Worm (Caenorhabditis elegans) whole organism, L1 larva: Measurements from ENCODE around the gene C05A2.4.

Source experiments
- C04F5.9 ChIP-seq: sonication (generic microtip); optimal IDR thresholded peaks from 2 replicates; lab custom pipeline; 2016; ENCODE audit warnings: missing genetic modification characterization, missing compliant biosample characterization
- C16A3.4 ChIP-seq: fragments of 150-350 bp; optimal IDR thresholded peaks from 2 replicates; lab custom pipeline; 2014; ENCODE audit warnings: missing biosample characterization, missing genetic modification characterization
- C34B4.2 ChIP-seq: sonication (generic microtip); optimal IDR thresholded peaks from 2 replicates; lab custom pipeline; 2017; ENCODE audit warnings: mild to moderate bottlenecking, missing genetic modification characterization, missing compliant biosample characterization
- Y116A8C.19 ChIP-seq: sonication (generic microtip); optimal IDR thresholded peaks from 2 replicates; lab custom pipeline; 2016; ENCODE audit warnings: missing compliant biosample characterization, missing genetic modification characterization, borderline replicate concordance
- aha-1 ChIP-seq: fragments of 150-350 bp; optimal IDR thresholded peaks from 2 replicates; lab custom pipeline; 2014; ENCODE audit warnings: missing biosample characterization, missing genetic modification characterization
- alr-1 ChIP-seq: fragments of 200-800 bp; sonication (Bioruptor generic); optimal IDR thresholded peaks from 2 replicates; lab custom pipeline; 2018; ENCODE audit warnings: borderline replicate concordance, mild to moderate bottlenecking, missing genetic modification characterization, missing compliant biosample characterization
- ama-1 ChIP-seq: fragments of 150-350 bp; optimal IDR thresholded peaks from 2 replicates; lab custom pipeline; 2014
- ceh-63 ChIP-seq: fragments of 200-800 bp; sonication (Bioruptor generic); optimal IDR thresholded peaks from 2 replicates; lab custom pipeline; 2018; ENCODE audit warnings: mild to moderate bottlenecking, missing genetic modification characterization, missing compliant biosample characterization
- ceh-8 ChIP-seq: fragments of 200-800 bp; sonication (Bioruptor generic); optimal IDR thresholded peaks from 2 replicates; lab custom pipeline; 2018; ENCODE audit warnings: mild to moderate bottlenecking, missing genetic modification characterization, moderate library complexity, missing compliant biosample characterization
- ceh-82 ChIP-seq, 3 experiments: fragments of 150-350 bp in 1 of 3; sonication (generic microtip) in 2 of 3; optimal IDR thresholded peaks; 2 replicates each; lab custom pipeline; 2014 to 2017; ENCODE audit warnings: missing biosample characterization in 3 of 3, missing genetic modification characterization in 3 of 3
- ceh-90 ChIP-seq: sonication (generic microtip); optimal IDR thresholded peaks from 2 replicates; lab custom pipeline; 2016; ENCODE audit warnings: missing genetic modification characterization, missing compliant biosample characterization
- dpl-1 ChIP-seq, 3 experiments: fragments of 150-350 bp in 2 of 3; sonication (generic microtip) in 1 of 3; optimal IDR thresholded peaks; 2 replicates each; lab custom pipeline; 2014 to 2017; ENCODE audit warnings: missing biosample characterization in 3 of 3, missing genetic modification characterization in 3 of 3, missing genetic modification reagents in 3 of 3
- efl-1 ChIP-seq, 4 experiments: fragments of 150-350 bp; optimal IDR thresholded peaks in 3 of 4; peaks in 1 of 4; 1 replicate in 1 of 4; 2 replicates in 3 of 4; lab custom pipeline; 2014; ENCODE audit warnings: missing biosample characterization in 2 of 4, missing genetic modification characterization in 2 of 4, missing genetic modification reagents in 2 of 4
- efl-3 ChIP-seq: fragments of 200-800 bp; sonication (Bioruptor generic); optimal IDR thresholded peaks from 2 replicates; lab custom pipeline; 2018; ENCODE audit warnings: mild to moderate bottlenecking, missing genetic modification characterization, missing compliant biosample characterization
- egl-13 ChIP-seq: sonication (generic microtip); optimal IDR thresholded peaks from 2 replicates; lab custom pipeline; 2016; ENCODE audit warnings: missing genotype, missing genetic modification reagents, missing genetic modification characterization, missing compliant biosample characterization
- elt-2 ChIP-seq: sonication (generic microtip); optimal IDR thresholded peaks from 2 replicates; lab custom pipeline; 2016; ENCODE audit warnings: missing genetic modification characterization, mild to moderate bottlenecking, inconsistent platforms, missing compliant biosample characterization, missing genetic modification reagents
- elt-3 ChIP-seq, 6 experiments: fragments of 150-350 bp in 1 of 6; sonication (generic microtip); optimal IDR thresholded peaks; 2 replicates each; lab custom pipeline; 2017 to 2018; ENCODE audit warnings: missing biosample characterization in 6 of 6, missing genetic modification characterization in 6 of 6, inconsistent platforms in 1 of 6
- ets-5 ChIP-seq: fragments of 200-800 bp; sonication (Bioruptor generic); IDR thresholded peaks from 2 replicates; pipeline ENCODE4 v1.3.6; 2022; ENCODE audit warnings: missing genetic modification characterization, missing compliant biosample characterization
- fkh-4 ChIP-seq: sonication (generic microtip); optimal IDR thresholded peaks from 2 replicates; lab custom pipeline; 2016; ENCODE audit warnings: missing compliant biosample characterization, missing genetic modification characterization, borderline replicate concordance
- fkh-8 ChIP-seq: sonication (generic microtip); optimal IDR thresholded peaks from 2 replicates; lab custom pipeline; 2016; ENCODE audit warnings: mild to moderate bottlenecking, missing genetic modification characterization, missing compliant biosample characterization
- fos-1 ChIP-seq: fragments of 150-350 bp; optimal IDR thresholded peaks from 2 replicates; lab custom pipeline; 2014; ENCODE audit warnings: missing biosample characterization, missing genetic modification characterization
- grh-1 ChIP-seq: fragments of 200-800 bp; sonication (Bioruptor generic); IDR thresholded peaks from 2 replicates; pipeline ENCODE4 v1.3.6; 2022; ENCODE audit warnings: missing genetic modification reagents, missing genetic modification characterization, missing compliant biosample characterization
- hlh-17 ChIP-seq: fragments of 200-800 bp; sonication (Bioruptor generic); optimal IDR thresholded peaks from 2 replicates; lab custom pipeline; 2018; ENCODE audit warnings: missing genetic modification characterization, mild to moderate bottlenecking, missing compliant biosample characterization, moderate library complexity, borderline replicate concordance
- hpl-2 ChIP-seq: fragments of 150-350 bp; optimal IDR thresholded peaks from 2 replicates; lab custom pipeline; 2014; ENCODE audit warnings: missing biosample characterization, missing genetic modification reagents, missing genetic modification characterization
- jun-1 ChIP-seq: fragments of 150-350 bp; optimal IDR thresholded peaks from 2 replicates; lab custom pipeline; 2014; ENCODE audit warnings: missing biosample characterization, missing genetic modification reagents, missing genetic modification characterization
- lin-15B ChIP-seq: fragments of 150-350 bp; sonication (generic microtip); optimal IDR thresholded peaks from 3 replicates; lab custom pipeline; 2014; ENCODE audit warnings: missing biosample characterization, missing genetic modification characterization
- lsy-2 ChIP-seq, 2 experiments: fragments of 150-350 bp; optimal IDR thresholded peaks; 2 replicates each; lab custom pipeline; 2014; ENCODE audit warnings: missing biosample characterization in 2 of 2, missing genetic modification characterization in 2 of 2
- mab-9 ChIP-seq: fragments of 200-800 bp; sonication (Bioruptor generic); IDR thresholded peaks from 2 replicates; pipeline ENCODE4 v1.3.6; 2022; ENCODE audit warnings: missing genetic modification reagents, missing genetic modification characterization, missing compliant biosample characterization
- nhr-11 ChIP-seq: fragments of 150-350 bp; optimal IDR thresholded peaks from 2 replicates; lab custom pipeline; 2014; ENCODE audit warnings: missing biosample characterization, missing genetic modification characterization
- nhr-237 ChIP-seq: fragments of 150-350 bp; optimal IDR thresholded peaks from 2 replicates; lab custom pipeline; 2014; ENCODE audit warnings: missing biosample characterization, missing genetic modification characterization
- nhr-28 ChIP-seq: fragments of 150-350 bp; optimal IDR thresholded peaks from 2 replicates; lab custom pipeline; 2014; ENCODE audit warnings: missing biosample characterization, missing genetic modification characterization
- nhr-47 ChIP-seq: sonication (generic microtip); optimal IDR thresholded peaks from 2 replicates; lab custom pipeline; 2016; ENCODE audit warnings: mild to moderate bottlenecking, missing genetic modification characterization, moderate library complexity, missing compliant biosample characterization
- nhr-76 ChIP-seq: sonication (generic microtip); optimal IDR thresholded peaks from 2 replicates; lab custom pipeline; 2017; ENCODE audit warnings: missing biosample characterization, missing genetic modification characterization
- nhr-77 ChIP-seq: fragments of 150-350 bp; optimal IDR thresholded peaks from 2 replicates; lab custom pipeline; 2014; ENCODE audit warnings: missing biosample characterization, missing genetic modification characterization
- nhr-90 ChIP-seq: sonication (generic microtip); optimal IDR thresholded peaks from 2 replicates; lab custom pipeline; 2016; ENCODE audit warnings: mild to moderate bottlenecking, missing genetic modification characterization, missing compliant biosample characterization; ENCODE audit not compliant: poor library complexity
- pax-3 ChIP-seq: fragments of 200-800 bp; sonication (Bioruptor generic); optimal IDR thresholded peaks from 2 replicates; lab custom pipeline; 2018; ENCODE audit warnings: mild to moderate bottlenecking, missing genetic modification characterization, moderate library complexity, missing compliant biosample characterization
- pqm-1 ChIP-seq: sonication (generic microtip); optimal IDR thresholded peaks from 3 replicates; lab custom pipeline; 2017; ENCODE audit warnings: missing biosample characterization, missing genetic modification characterization
- rnt-1 ChIP-seq: sonication (generic microtip); optimal IDR thresholded peaks from 2 replicates; lab custom pipeline; 2016; ENCODE audit warnings: mild to moderate bottlenecking, missing genetic modification characterization, moderate library complexity, missing compliant biosample characterization
- snpc-4 ChIP-seq: fragments of 150-350 bp; optimal IDR thresholded peaks from 2 replicates; lab custom pipeline; 2014; ENCODE audit warnings: missing biosample characterization, missing genetic modification characterization
- snu-23 ChIP-seq: sonication (generic microtip); optimal IDR thresholded peaks from 2 replicates; lab custom pipeline; 2016; ENCODE audit warnings: missing genetic modification characterization, missing compliant biosample characterization
- sptf-1 ChIP-seq: fragments of 150-350 bp; optimal IDR thresholded peaks from 2 replicates; lab custom pipeline; 2014; ENCODE audit warnings: missing biosample characterization, missing genetic modification characterization
- sup-37 ChIP-seq: fragments of 200-800 bp; sonication (Bioruptor generic); optimal IDR thresholded peaks from 2 replicates; lab custom pipeline; 2018; ENCODE audit warnings: mild to moderate bottlenecking, missing genetic modification characterization, missing compliant biosample characterization
- swsn-7 ChIP-seq: sonication (generic microtip); optimal IDR thresholded peaks from 2 replicates; lab custom pipeline; 2016; ENCODE audit warnings: missing genetic modification characterization, missing compliant biosample characterization
- tbx-2 ChIP-seq: sonication (generic microtip); optimal IDR thresholded peaks from 2 replicates; lab custom pipeline; 2016; ENCODE audit warnings: missing genetic modification characterization, missing compliant biosample characterization
- tlp-1 ChIP-seq: fragments of 150-350 bp; optimal IDR thresholded peaks from 2 replicates; lab custom pipeline; 2014; ENCODE audit warnings: missing biosample characterization, missing genetic modification characterization
- unc-130 ChIP-seq: fragments of 150-350 bp; optimal IDR thresholded peaks from 2 replicates; lab custom pipeline; 2017; ENCODE audit warnings: missing biosample characterization, missing genetic modification characterization, inconsistent platforms
- unc-30 ChIP-seq: sonication (generic microtip); optimal IDR thresholded peaks from 2 replicates; lab custom pipeline; 2017; ENCODE audit warnings: missing biosample characterization, missing genetic modification characterization
- unc-86 ChIP-seq: sonication (generic microtip); optimal IDR thresholded peaks from 2 replicates; lab custom pipeline; 2016; ENCODE audit warnings: missing genetic modification characterization, missing compliant biosample characterization
- unc-98 ChIP-seq: fragments of 200-800 bp; sonication (Bioruptor generic); IDR thresholded peaks from 2 replicates; pipeline ENCODE4 v1.3.6; 2022; ENCODE audit warnings: missing genetic modification characterization, missing compliant biosample characterization
- vab-15 ChIP-seq: sonication (generic microtip); optimal IDR thresholded peaks from 2 replicates; lab custom pipeline; 2017; ENCODE audit warnings: missing genotype, mild to moderate bottlenecking, missing genetic modification characterization, missing compliant biosample characterization
- xbp-1 ChIP-seq: sonication (generic microtip); optimal IDR thresholded peaks from 2 replicates; lab custom pipeline; 2016; ENCODE audit warnings: missing genetic modification characterization, missing compliant biosample characterization
- zip-4 ChIP-seq: fragments of 200-800 bp; sonication (Bioruptor generic); optimal IDR thresholded peaks from 2 replicates; lab custom pipeline; 2018; ENCODE audit warnings: mild to moderate bottlenecking, missing genetic modification characterization, moderate library complexity, missing compliant biosample characterization
- ztf-11 ChIP-seq, 2 experiments: sonication (generic microtip); optimal IDR thresholded peaks; 2 replicates each; lab custom pipeline; 2016 to 2017; ENCODE audit warnings: missing genetic modification characterization in 2 of 2, missing biosample characterization in 1 of 2, missing compliant biosample characterization in 1 of 2

The C05A2.4 gene

ce11 chrV:10726691-10727090 is 31.4 kb downstream of the C05A2.4 start:
- TF ChIP-seq grh-1 (GFP tag; lab: Robert Waterston, UW) (no peak), hlh-17 (GFP tag; lab: Kevin White, UChicago) (no peak), snu-23 (GFP tag; lab: Kevin White, UChicago) (peak; percentile 11), xbp-1 (no peak), dpl-1 (GFP tag; optimal IDR thresholded peaks at IDR 0.05; lab: Kevin White, UChicago) (peak in 1 of 3 experiments; percentile 1), ceh-82 (tag; optimal IDR thresholded peaks at IDR 0.05; lab: Kevin White, UChicago) (no peak), ceh-63 (GFP tag; lab: Kevin White, UChicago) (no peak), C16A3.4 (tag; lab: Kevin White, UChicago) (no peak), elt-3 (tag; optimal IDR thresholded peaks at IDR 0.05; lab: Kevin White, UChicago) (peak in 1 of 6 experiments; percentile 23), rnt-1 (tag; lab: Kevin White, UChicago) (peak; percentile 10), hpl-2 (GFP tag; lab: Kevin White, UChicago) (no peak), nhr-11 (tag; lab: Kevin White, UChicago) (no peak), C04F5.9 (tag; lab: Kevin White, UChicago) (no peak), ceh-90 (tag; lab: Kevin White, UChicago) (no peak), alr-1 (no peak), tbx-2 (tag; lab: Kevin White, UChicago) (peak; percentile 70), unc-98 (no peak), zip-4 (GFP tag; lab: Kevin White, UChicago) (no peak), fkh-4 (tag; lab: Kevin White, UChicago) (no peak), efl-3 (GFP tag; lab: Kevin White, UChicago) (no peak), nhr-90 (tag; lab: Kevin White, UChicago) (peak; percentile 19), swsn-7 (tag; lab: Kevin White, UChicago) (no peak), ets-5 (GFP tag; lab: Robert Waterston, UW) (no peak), Y116A8C.19 (tag; lab: Kevin White, UChicago) (no peak), pqm-1 (no peak), lsy-2 (tag; optimal IDR thresholded peaks at IDR 0.05; lab: Kevin White, UChicago) (peak in 1 of 2 experiments; percentile 7), nhr-77 (tag; lab: Kevin White, UChicago) (peak; percentile 46), aha-1 (tag; lab: Kevin White, UChicago) (no peak), fos-1 (tag; lab: Kevin White, UChicago) (no peak), nhr-76 (tag; lab: Kevin White, UChicago) (no peak), nhr-28 (no peak), fkh-8 (tag; lab: Kevin White, UChicago) (no peak), sptf-1 (tag; lab: Kevin White, UChicago) (no peak), unc-86 (tag; lab: Kevin White, UChicago) (no peak), C34B4.2 (tag; lab: Kevin White, UChicago) (no peak), sup-37 (no peak), mab-9 (GFP tag; lab: Robert Waterston, UW) (no peak), egl-13 (no peak), ceh-8 (GFP tag; lab: Kevin White, UChicago) (no peak), nhr-47 (tag; lab: Kevin White, UChicago) (no peak), nhr-237 (tag; lab: Kevin White, UChicago) (no peak), ama-1 (lab: Kevin White, UChicago) (no peak), vab-15 (tag; lab: Kevin White, UChicago) (no peak), unc-30 (tag; lab: Kevin White, UChicago) (no peak), ztf-11 (tag; optimal IDR thresholded peaks at IDR 0.05; lab: Kevin White, UChicago) (no peak), efl-1 (optimal IDR thresholded peaks at IDR 0.05; lab: Kevin White, UChicago) (no peak), efl-1 (GFP tag; optimal IDR thresholded peaks at IDR 0.05 in 1 of 2; lab: Kevin White, UChicago) (peak in 1 of 2 experiments; percentile 91), snpc-4 (no peak), tlp-1 (no peak), elt-2 (tag; lab: Kevin White, UChicago) (peak; percentile 96), unc-130 (no peak), lin-15B (no peak), pax-3 (no peak), jun-1 (tag; lab: Kevin White, UChicago) (peak; percentile 53)
